Fruit fly (Drosophila melanogaster): ENCODE results near the gene stet.

Gene stet

DNA sequence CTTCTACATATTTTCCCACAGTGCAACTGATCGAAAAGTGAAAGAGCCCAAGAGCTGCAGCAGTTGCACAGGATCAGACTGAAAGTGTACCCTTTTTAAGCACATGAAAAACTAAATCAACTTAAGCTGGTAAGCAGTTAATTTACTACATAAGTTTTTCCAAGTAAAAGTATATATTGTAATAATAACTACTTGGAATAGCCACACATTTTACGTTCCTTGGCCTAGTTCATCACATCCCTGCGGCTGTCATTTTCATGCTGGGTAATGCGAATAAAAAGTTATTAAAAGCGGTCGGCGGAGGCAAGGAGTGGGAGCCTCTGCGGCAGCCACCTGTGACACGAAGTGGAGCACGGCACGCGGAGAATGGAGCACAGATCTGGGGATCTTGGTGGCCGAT is 38.4 kb downstream of the stet start (continued):
- TF ChIP-seq Hr39 (GFP tag; optimal IDR thresholded peaks at IDR 0.05) = peak; percentile 18
- TF ChIP-seq spab (GFP tag; optimal IDR thresholded peaks at IDR 0.05) = no peak
- TF ChIP-seq CG8632 (GFP tag; optimal IDR thresholded peaks at IDR 0.05) = peak; percentile 2
- TF ChIP-seq pdm3 (GFP tag; optimal IDR thresholded peaks at IDR 0.05) = peak; percentile 20
- no peak for TF ChIP-seq cyc (GFP tag; optimal IDR thresholded peaks at IDR 0.05)
- TF ChIP-seq Hr4 (GFP tag; optimal IDR thresholded peaks at IDR 0.05) = peak; percentile 13
- peak; percentile 20 for TF ChIP-seq Sox14 (GFP tag; optimal IDR thresholded peaks at IDR 0.05)
- TF ChIP-seq CG32006 (GFP tag; optimal IDR thresholded peaks at IDR 0.05) = peak; percentile 37
- TF ChIP-seq CG11294 (GFP tag; IDR thresholded peaks at IDR 0.05) = no peak
- TF ChIP-seq CG8319 (GFP tag; optimal IDR thresholded peaks at IDR 0.05) = no peak

DNA sequence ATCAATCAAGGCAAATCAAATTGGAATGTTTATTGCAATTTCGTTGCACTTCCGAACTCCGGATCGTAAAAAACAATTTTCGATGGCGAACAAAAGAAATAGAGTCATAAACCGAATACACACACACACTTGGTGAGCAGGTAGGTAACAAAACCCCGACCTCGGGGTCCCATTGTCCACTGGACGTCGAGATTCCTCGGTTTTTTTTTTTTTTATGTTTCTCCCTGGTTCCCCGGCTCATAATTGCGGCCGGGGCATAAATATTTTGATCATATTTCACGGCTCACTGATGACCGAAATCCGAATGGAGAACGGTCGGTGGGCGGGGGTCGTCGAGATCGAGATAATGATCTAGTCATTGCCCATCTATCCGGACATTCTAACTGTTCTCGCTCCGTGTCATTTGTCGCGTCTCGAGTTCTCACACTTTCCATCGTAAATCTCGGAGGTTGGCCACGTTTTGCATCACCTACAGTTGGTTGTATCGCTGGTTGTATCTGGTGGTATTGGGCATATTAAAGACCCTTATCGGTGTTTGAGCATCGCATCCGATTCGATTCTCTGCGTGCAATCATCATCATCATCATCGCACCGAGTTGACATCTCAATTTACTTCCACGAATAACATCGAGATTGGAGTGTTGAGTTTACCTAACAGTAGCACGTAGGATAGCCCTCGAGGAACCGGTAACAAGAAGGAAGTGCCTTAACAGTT is 41.4 kb downstream of the stet start:
- TF ChIP-seq CG10631 (GFP tag; optimal IDR thresholded peaks at IDR 0.05) (no peak), Ets21C (GFP tag; optimal IDR thresholded peaks at IDR 0.05) (no peak), CG6163 (GFP tag; IDR thresholded peaks at IDR 0.05) (no peak), CG6854 (GFP tag; optimal IDR thresholded peaks at IDR 0.05) (no peak), CG11902 (GFP tag; optimal IDR thresholded peaks at IDR 0.05) (no peak), CG8319 (GFP tag; optimal IDR thresholded peaks at IDR 0.05) (no peak), CG11294 (GFP tag; IDR thresholded peaks at IDR 0.05) (no peak), Sox15 (GFP tag; optimal IDR thresholded peaks at IDR 0.05) (no peak), CG6808 (GFP tag; optimal IDR thresholded peaks at IDR 0.05) (no peak), acj6 (GFP tag; optimal IDR thresholded peaks at IDR 0.05) (no peak), Eip93F (GFP tag; optimal IDR thresholded peaks at IDR 0.05) (no peak), Sox14 (GFP tag; optimal IDR thresholded peaks at IDR 0.05) (no peak), net (GFP tag; optimal IDR thresholded peaks at IDR 0.05) (no peak), CG34406 (GFP tag; optimal IDR thresholded peaks at IDR 0.05) (no peak), CG6276 (GFP tag; optimal IDR thresholded peaks at IDR 0.05) (no peak), CG3032 (tag; optimal IDR thresholded peaks at IDR 0.05) (no peak), fd85E (GFP tag; optimal IDR thresholded peaks at IDR 0.05) (no peak), Lpt (GFP tag; optimal IDR thresholded peaks at IDR 0.05) (no peak)

DNA sequence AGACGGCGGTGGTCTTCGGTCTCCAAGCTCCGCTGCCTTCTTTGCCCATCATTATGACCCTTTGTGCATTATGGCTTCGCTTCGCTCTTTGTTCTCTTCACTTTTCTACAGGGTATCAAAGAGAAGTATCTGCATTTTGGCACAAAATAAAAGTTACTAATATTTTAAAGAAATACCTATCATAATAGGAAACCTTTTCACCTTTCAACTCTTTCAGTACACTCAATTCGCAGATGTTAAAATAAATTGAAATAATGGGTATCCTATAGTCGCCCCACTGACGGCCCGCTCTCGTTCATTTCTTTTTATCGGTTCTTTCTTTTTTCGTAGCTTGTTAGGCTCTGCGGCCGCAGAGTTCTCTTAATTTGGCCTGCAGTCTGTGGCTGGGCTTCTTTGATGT is 46.4 kb downstream of the stet start:
- peak; percentile 90 for TF ChIP-seq CG34406 (GFP tag; optimal IDR thresholded peaks at IDR 0.05)
- peak; percentile 41 for TF ChIP-seq CG1621 (tag; optimal IDR thresholded peaks at IDR 0.05)
- TF ChIP-seq esn (GFP tag; optimal IDR thresholded peaks at IDR 0.05) = peak; percentile 98
- peak; percentile 90 for TF ChIP-seq CG6792 (GFP tag; optimal IDR thresholded peaks at IDR 0.05)
- TF ChIP-seq CG6808 (GFP tag; optimal IDR thresholded peaks at IDR 0.05) = peak; percentile 63
- TF ChIP-seq CG8319 (GFP tag; optimal IDR thresholded peaks at IDR 0.05) = peak; percentile 74
- TF ChIP-seq Eip78C (GFP tag) = peak; percentile 97
- TF ChIP-seq CG11762 (GFP tag; optimal IDR thresholded peaks at IDR 0.05; ENCODE audit: insufficient read depth) = peak; percentile 62
- peak; percentile 98 for TF ChIP-seq Met (GFP tag; optimal IDR thresholded peaks at IDR 0.05)
- TF ChIP-seq CG6854 (GFP tag; optimal IDR thresholded peaks at IDR 0.05) = peak; percentile 93
- peak; percentile 98 for TF ChIP-seq vri (GFP tag; optimal IDR thresholded peaks at IDR 0.05)
- peak; percentile 87 for TF ChIP-seq acj6 (GFP tag; optimal IDR thresholded peaks at IDR 0.05)
- TF ChIP-seq Hr39 (GFP tag; optimal IDR thresholded peaks at IDR 0.05) = peak; percentile 98
- peak; percentile 97 for TF ChIP-seq topi (GFP tag; optimal IDR thresholded peaks at IDR 0.05)
- TF ChIP-seq dac (GFP tag; optimal IDR thresholded peaks at IDR 0.05) = no peak
- TF ChIP-seq spab (GFP tag; optimal IDR thresholded peaks at IDR 0.05) = peak; percentile 55
- peak; percentile 67 for TF ChIP-seq CG15336 (GFP tag; IDR thresholded peaks at IDR 0.05)
- peak; percentile 41 for TF ChIP-seq Lpt (GFP tag; optimal IDR thresholded peaks at IDR 0.05)
- peak; percentile 85 for TF ChIP-seq CG3919 (GFP tag; optimal IDR thresholded peaks at IDR 0.05)
- no peak for TF ChIP-seq CG11294 (GFP tag; IDR thresholded peaks at IDR 0.05)
- peak; percentile 86 for TF ChIP-seq Blimp-1 (GFP tag; optimal IDR thresholded peaks at IDR 0.05)
- TF ChIP-seq Sox14 (GFP tag; optimal IDR thresholded peaks at IDR 0.05) = peak; percentile 96
- TF ChIP-seq cyc (GFP tag; optimal IDR thresholded peaks at IDR 0.05) = peak; percentile 96
- peak; percentile 91 for TF ChIP-seq Eip75B (GFP tag; optimal IDR thresholded peaks at IDR 0.05)
- peak; percentile 76 for TF ChIP-seq net (GFP tag; optimal IDR thresholded peaks at IDR 0.05)
- TF ChIP-seq Sox15 (GFP tag; optimal IDR thresholded peaks at IDR 0.05) = peak; percentile 80
- peak; percentile 93 for TF ChIP-seq CG6163 (GFP tag; IDR thresholded peaks at IDR 0.05)
- peak; percentile 98 for TF ChIP-seq Sox102F (GFP tag; optimal IDR thresholded peaks at IDR 0.05)
- peak; percentile 89 for TF ChIP-seq pdm3 (GFP tag; optimal IDR thresholded peaks at IDR 0.05)
- TF ChIP-seq CG8119 (GFP tag; IDR thresholded peaks at IDR 0.05) = peak; percentile 61
- peak; percentile 88 for TF ChIP-seq CG8632 (GFP tag; optimal IDR thresholded peaks at IDR 0.05)
- TF ChIP-seq fkh (GFP tag; optimal IDR thresholded peaks at IDR 0.05) = no peak
- peak; percentile 85 for TF ChIP-seq CG11902 (GFP tag; optimal IDR thresholded peaks at IDR 0.05)
- TF ChIP-seq ss (GFP tag; optimal IDR thresholded peaks at IDR 0.05) = peak; percentile 57 to 72
- peak; percentile 83 for TF ChIP-seq CG3032 (tag; optimal IDR thresholded peaks at IDR 0.05)
- peak; percentile 99 for TF ChIP-seq svp (GFP tag)
- TF ChIP-seq CG7368 (GFP tag; optimal IDR thresholded peaks at IDR 0.05) = peak; percentile 67
- peak; percentile 23 for TF ChIP-seq fd85E (GFP tag; optimal IDR thresholded peaks at IDR 0.05)
